Worm (Caenorhabditis elegans) whole organism, L2 larva: ENCODE measurements around the gene col-84.

Experiments
- R02D3.7 ChIP-seq: fragments of 150-350 bp; optimal IDR thresholded peaks from 2 replicates; lab custom pipeline; 2014; ENCODE audit warnings: missing biosample characterization, missing genetic modification characterization
- alr-1 ChIP-seq: fragments of 150-350 bp; optimal IDR thresholded peaks from 2 replicates; lab custom pipeline; 2014; ENCODE audit warnings: missing biosample characterization, missing genetic modification characterization
- ama-1 ChIP-seq: fragments of 150-350 bp; optimal IDR thresholded peaks from 2 replicates; lab custom pipeline; 2018; ENCODE audit warnings: inconsistent platforms
- ceh-82 ChIP-seq: fragments of 150-350 bp; optimal IDR thresholded peaks from 2 replicates; lab custom pipeline; 2014; ENCODE audit warnings: missing biosample characterization, missing genetic modification characterization
- crh-2 ChIP-seq: sonication (generic microtip); optimal IDR thresholded peaks from 2 replicates; lab custom pipeline; 2017; ENCODE audit warnings: missing biosample characterization, missing genetic modification characterization
- elt-3 ChIP-seq: sonication (generic microtip); optimal IDR thresholded peaks from 2 replicates; lab custom pipeline; 2017; ENCODE audit warnings: missing biosample characterization, missing genetic modification characterization
- fos-1 ChIP-seq: fragments of 150-350 bp; optimal IDR thresholded peaks from 2 replicates; lab custom pipeline; 2014; ENCODE audit warnings: missing biosample characterization, missing genetic modification characterization
- gmeb-1 ChIP-seq: fragments of 150-350 bp; optimal IDR thresholded peaks from 2 replicates; lab custom pipeline; 2014; ENCODE audit warnings: missing biosample characterization, missing genetic modification characterization
- mab-5 ChIP-seq: fragments of 150-350 bp; optimal IDR thresholded peaks from 2 replicates; lab custom pipeline; 2014; ENCODE audit warnings: missing biosample characterization, missing genetic modification characterization
- nhr-11 ChIP-seq: fragments of 150-350 bp; optimal IDR thresholded peaks from 2 replicates; lab custom pipeline; 2014; ENCODE audit warnings: missing biosample characterization, missing genetic modification characterization
- nhr-23 ChIP-seq: fragments of 150-350 bp; optimal IDR thresholded peaks from 2 replicates; lab custom pipeline; 2014; ENCODE audit warnings: missing biosample characterization, missing genetic modification reagents, missing genetic modification characterization
- nhr-77 ChIP-seq: fragments of 150-350 bp; optimal IDR thresholded peaks from 2 replicates; lab custom pipeline; 2014; ENCODE audit warnings: missing biosample characterization, missing genetic modification characterization
- snpc-4 ChIP-seq: fragments of 150-350 bp; optimal IDR thresholded peaks from 2 replicates; lab custom pipeline; 2014; ENCODE audit warnings: missing biosample characterization, missing genetic modification characterization
- ztf-11 ChIP-seq: sonication (generic microtip); optimal IDR thresholded peaks from 2 replicates; lab custom pipeline; 2017; ENCODE audit warnings: missing biosample characterization, missing genetic modification characterization

DNA sequence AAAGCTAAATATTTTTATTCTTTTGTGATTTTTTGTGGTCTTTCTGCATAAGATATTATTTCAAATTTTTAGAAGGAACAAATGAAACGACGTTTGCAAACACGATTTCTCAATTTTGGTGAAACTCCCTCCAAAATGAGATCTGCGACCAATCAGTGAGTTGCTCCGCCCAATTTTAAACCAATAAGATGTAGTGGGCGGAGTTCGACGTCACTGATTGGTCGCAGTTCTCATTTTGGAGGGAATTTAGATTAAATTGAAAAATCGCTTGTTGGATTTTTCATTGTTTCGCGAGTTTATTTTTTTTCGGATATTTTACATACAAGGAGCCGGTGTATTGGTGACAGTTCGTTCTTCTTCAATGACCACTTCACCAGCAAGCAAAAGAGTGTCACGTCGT, 42.2 kb downstream of the col-84 start:
- no peak for TF ChIP-seq crh-2
- no peak for TF ChIP-seq mab-5 (tag; lab: Kevin White, UChicago)
- no peak for TF ChIP-seq snpc-4 (tag; lab: Kevin White, UChicago)
- no peak for TF ChIP-seq gmeb-1 (tag; lab: Kevin White, UChicago)
- TF ChIP-seq alr-1 (tag; lab: Kevin White, UChicago): no peak
- TF ChIP-seq fos-1 (tag; lab: Kevin White, UChicago): no peak
- no peak for TF ChIP-seq nhr-11 (tag; lab: Kevin White, UChicago)
- no peak for TF ChIP-seq elt-3
- TF ChIP-seq ceh-82 (tag; lab: Kevin White, UChicago): no peak
- no peak for TF ChIP-seq R02D3.7 (tag; lab: Kevin White, UChicago)
- TF ChIP-seq ama-1 (lab: Kevin White, UChicago): no peak
- TF ChIP-seq ztf-11 (tag; lab: Kevin White, UChicago): no peak
- no peak for TF ChIP-seq nhr-23 (tag; lab: Kevin White, UChicago)
- TF ChIP-seq nhr-77: no peak
